Fruit fly (Drosophila melanogaster) S2 (cell line): ENCODE data around the gene aph-1.

Source experiments
- CG8478 ChIP-seq: fragments of >200 bp; optimal IDR thresholded peaks from 2 replicates; lab custom pipeline; 2018
- CTCF ChIP-seq, 2 experiments: fragments of >200 bp; optimal IDR thresholded peaks; 2 replicates each; lab custom pipeline; 2018

DNA sequence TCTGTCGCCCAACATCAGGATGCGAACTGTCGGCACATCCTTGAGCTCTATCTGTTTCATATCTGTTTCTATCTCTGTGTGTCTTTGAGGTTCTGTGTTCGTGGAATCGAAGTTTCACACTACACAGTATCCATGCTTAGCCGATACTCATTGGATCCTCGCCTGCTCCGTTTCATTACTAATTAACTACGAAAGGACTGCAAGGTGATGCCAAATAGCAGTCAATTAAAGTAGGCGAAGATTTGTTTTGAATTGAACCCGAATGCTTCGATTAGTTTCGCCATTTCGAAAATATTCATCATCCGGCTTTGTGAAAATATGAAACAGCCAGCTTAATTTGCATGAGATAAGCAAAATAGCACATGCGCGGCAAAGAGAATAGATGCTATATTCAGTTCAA, 5.6 kb downstream of the aph-1 start, which contains the start of gene CG15399:
- no peak for TF ChIP-seq CG8478 (lab: Kevin White, UChicago)
- no peak for TF ChIP-seq CTCF (optimal IDR thresholded peaks at IDR 0.05; lab: Kevin White, UChicago)
